Worm (Caenorhabditis elegans): ENCODE results near the gene lgc-58.

DNA sequence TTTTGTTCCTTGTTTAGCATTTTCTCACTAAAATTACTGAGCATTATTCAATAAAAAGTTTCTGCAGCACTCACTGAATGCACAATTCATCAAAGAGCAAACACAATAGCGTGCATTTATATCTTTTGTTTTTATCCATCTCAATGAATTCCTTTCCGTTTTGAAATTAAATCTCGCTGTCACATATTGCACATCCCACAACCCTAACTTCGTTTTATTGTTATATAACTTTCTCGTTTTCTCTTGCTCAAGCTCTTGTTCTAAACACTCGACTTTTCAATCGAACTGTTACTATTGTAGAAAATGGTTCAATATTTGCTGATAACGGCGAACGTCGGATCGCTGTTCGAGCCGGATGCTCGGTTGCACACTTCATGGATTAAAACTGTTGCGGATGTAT lies 44.1 kb upstream of the lgc-58 start, which contains the start of gene ipp-5:
- TF ChIP-seq T22C8.4 (GFP tag; IDR thresholded peaks at IDR 0.05), result no peak
- no peak for TF ChIP-seq flt-1 (GFP tag; IDR thresholded peaks at IDR 0.05)
- TF ChIP-seq cog-1 (tag; optimal IDR thresholded peaks at IDR 0.05), result no peak
- no peak for TF ChIP-seq ztf-29 (GFP tag; IDR thresholded peaks at IDR 0.05)
- no peak for TF ChIP-seq ref-1 (GFP tag; conservative IDR thresholded peaks at IDR 0.05)
- no peak for TF ChIP-seq ztf-23 (GFP tag; IDR thresholded peaks at IDR 0.05)
